Worm (Caenorhabditis elegans): ENCODE measurements around the gene C09G5.14.

DNA sequence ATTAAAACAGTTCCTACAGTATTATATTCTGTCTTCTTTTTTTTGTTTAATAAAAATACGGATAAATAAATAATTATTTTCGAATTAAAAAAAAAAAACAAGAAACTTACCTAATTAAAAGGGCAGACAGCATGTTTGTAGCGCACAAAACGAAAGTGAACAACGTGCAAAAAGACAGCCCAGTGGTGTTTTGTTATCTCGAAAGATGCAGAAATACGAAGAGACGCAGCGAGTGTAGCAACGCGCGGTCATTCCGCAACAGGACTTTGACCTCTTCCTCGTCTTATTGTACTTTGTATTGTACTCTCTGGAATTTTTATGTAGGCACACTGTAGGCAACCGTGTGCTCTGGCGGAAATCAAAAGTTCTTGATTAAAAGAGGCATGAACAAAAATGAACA, 29.3 kb downstream of the C09G5.14 start, which contains the start of gene gbh-1:
- TF ChIP-seq nhr-77 (tag; optimal IDR thresholded peaks at IDR 0.05) (no peak), ceh-82 (tag; optimal IDR thresholded peaks at IDR 0.05) (no peak)

Data from whole organism, L2 larva.